Fruit fly (Drosophila melanogaster): ENCODE data around the gene msd5.

msd5 gene

DNA sequence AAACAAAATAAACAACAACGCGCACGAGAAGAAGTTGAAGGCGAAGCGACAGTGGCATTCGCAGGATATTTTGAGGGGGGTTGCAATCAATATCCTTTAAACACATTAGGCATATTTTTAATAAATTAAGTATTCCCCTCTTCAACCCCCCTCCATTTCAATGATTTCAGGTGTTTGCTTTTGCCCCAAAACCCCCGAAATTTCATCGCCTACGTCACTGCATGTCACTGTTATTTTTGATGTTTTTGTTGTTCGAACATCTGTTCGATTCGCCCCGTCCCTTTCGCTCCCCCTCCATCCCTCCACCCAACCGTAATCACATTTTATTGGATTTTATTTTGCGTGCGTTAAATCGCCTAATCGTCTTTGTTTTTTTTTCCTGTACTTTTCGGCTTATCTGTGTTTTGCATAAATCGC lies 35.3 kb upstream of the msd5 start (continued):
- TF ChIP-seq jing (GFP tag; optimal IDR thresholded peaks at IDR 0.05) (peak; percentile 60), CG3281 (GFP tag; optimal IDR thresholded peaks at IDR 0.05) (peak; percentile 70), GATAe (GFP tag; conservative IDR thresholded peaks at IDR 0.05) (peak; percentile 55), CG42726 (GFP tag; IDR thresholded peaks at IDR 0.05; ENCODE audit: partially characterized antibody) (no peak), E2f2 (GFP tag; IDR thresholded peaks at IDR 0.05) (peak; percentile 57), CG8478 (optimal IDR thresholded peaks at IDR 0.05) (no peak), lbe (GFP tag; optimal IDR thresholded peaks at IDR 0.05) (peak; percentile 74), HHEX (GFP tag; optimal IDR thresholded peaks at IDR 0.05) (peak; percentile 82), Jarid2 (GFP tag; optimal IDR thresholded peaks at IDR 0.05) (peak; percentile 48), bowl (GFP tag; IDR thresholded peaks at IDR 0.05) (peak; percentile 54; the same call in 1 of the 2 replicates), B-H2 (GFP tag; optimal IDR thresholded peaks at IDR 0.05) (no peak), bcd (GFP tag; optimal IDR thresholded peaks at IDR 0.05) (peak; percentile 83), pita (GFP tag; optimal IDR thresholded peaks at IDR 0.05) (no peak), pnt (GFP tag; optimal IDR thresholded peaks at IDR 0.05) (peak; percentile 77), CHES-1-like (GFP tag; optimal IDR thresholded peaks at IDR 0.05) (peak; percentile 59), dpn (GFP tag; optimal IDR thresholded peaks at IDR 0.05) (peak; percentile 79 to 84), cwo (GFP tag; optimal IDR thresholded peaks at IDR 0.05) (peak; percentile 80), odd (GFP tag; optimal IDR thresholded peaks at IDR 0.05) (peak; percentile 24), wdn (GFP tag; IDR thresholded peaks at IDR 0.05) (peak; percentile 79), Aef1 (GFP tag; IDR thresholded peaks at IDR 0.05) (peak; percentile 83), CG4730 (GFP tag; IDR thresholded peaks at IDR 0.05) (peak; percentile 77), CG10274 (GFP tag; optimal IDR thresholded peaks at IDR 0.05) (peak; percentile 42), Scr (GFP tag; IDR thresholded peaks at IDR 0.05; ENCODE audit: partially characterized antibody) (no peak), Atf3 (GFP tag; optimal IDR thresholded peaks at IDR 0.05) (peak; percentile 39), CG4707 (GFP tag; optimal IDR thresholded peaks at IDR 0.05) (no peak), pho (GFP tag; optimal IDR thresholded peaks at IDR 0.05) (peak; percentile 57), zfh2 (GFP tag; optimal IDR thresholded peaks at IDR 0.05) (peak; percentile 56), amos (GFP tag; IDR thresholded peaks at IDR 0.05; ENCODE audit: partially characterized antibody) (no peak), CG2712 (tag; optimal IDR thresholded peaks at IDR 0.05) (peak; percentile 87), CG11247 (GFP tag; IDR thresholded peaks at IDR 0.05) (peak; percentile 81), kay (GFP tag; optimal IDR thresholded peaks at IDR 0.05) (peak; percentile 69), CG7745 (tag; optimal IDR thresholded peaks at IDR 0.05) (peak; percentile 40), CG16815 (GFP tag; optimal IDR thresholded peaks at IDR 0.05) (peak; percentile 83), unc-4 (GFP tag; IDR thresholded peaks at IDR 0.05; ENCODE audit: partially characterized antibody) (no peak), crc (GFP tag; optimal IDR thresholded peaks at IDR 0.05) (peak; percentile 63), CG11398 (GFP tag; optimal IDR thresholded peaks at IDR 0.05) (peak; percentile 57), H2.0 (GFP tag; IDR thresholded peaks at IDR 0.05) (peak; percentile 85), Lpt (GFP tag; optimal IDR thresholded peaks at IDR 0.05) (no peak), CG10267 (tag; optimal IDR thresholded peaks at IDR 0.05) (peak; percentile 76), CG10565 (GFP tag; optimal IDR thresholded peaks at IDR 0.05) (peak; percentile 27), HLH3B (GFP tag; IDR thresholded peaks at IDR 0.05) (peak; percentile 84), usp (GFP tag; optimal IDR thresholded peaks at IDR 0.05) (no peak), ab (GFP tag; optimal IDR thresholded peaks at IDR 0.05) (peak; percentile 62), CG14860 (GFP tag; IDR thresholded peaks at IDR 0.05; ENCODE audit: partially characterized antibody) (no peak), Atf6 (GFP tag; IDR thresholded peaks at IDR 0.05) (peak; percentile 82), tgo (GFP tag; IDR thresholded peaks at IDR 0.05) (peak; percentile 79), scrt (GFP tag; optimal IDR thresholded peaks at IDR 0.05) (peak; percentile 63), abd-A (tag; optimal IDR thresholded peaks at IDR 0.05) (peak; percentile 85), CG31388 (GFP tag; optimal IDR thresholded peaks at IDR 0.05) (peak; percentile 49), ATbp (GFP tag; optimal IDR thresholded peaks at IDR 0.05) (peak; percentile 60), hb (GFP tag; IDR thresholded peaks at IDR 0.05; ENCODE audit: partially characterized antibody) (no peak)

Data from whole organism, embryonic.